Worm (Caenorhabditis elegans) whole organism, late embryonic: ENCODE measurements around the gene K05F1.8.

Experiments
- C08G9.2 ChIP-seq: sonication (generic microtip); optimal IDR thresholded peaks from 2 replicates; lab custom pipeline; 2016; ENCODE audit warnings: mild to moderate bottlenecking, missing genetic modification characterization, moderate library complexity, missing compliant biosample characterization
- F13H6.1 ChIP-seq: sonication (generic microtip); optimal IDR thresholded peaks from 2 replicates; lab custom pipeline; 2016; ENCODE audit warnings: missing genetic modification characterization, missing compliant biosample characterization
- K02D7.2 ChIP-seq: sonication (generic microtip); optimal IDR thresholded peaks from 2 replicates; lab custom pipeline; 2017; ENCODE audit warnings: mild to moderate bottlenecking, missing genetic modification characterization, missing compliant biosample characterization
- K09A11.1 ChIP-seq: sonication (generic microtip); optimal IDR thresholded peaks from 2 replicates; lab custom pipeline; 2017; ENCODE audit warnings: antibody characterized with exemption, mild to moderate bottlenecking, missing genetic modification characterization, missing compliant biosample characterization; ENCODE audit not compliant: insufficient read depth
- T23F11.4 ChIP-seq: fragments of 200-800 bp; sonication (Bioruptor generic); optimal IDR thresholded peaks from 2 replicates; lab custom pipeline; 2018; ENCODE audit warnings: mild to moderate bottlenecking, missing genetic modification characterization, missing compliant biosample characterization
- Y22D7AL.16 ChIP-seq: sonication (generic microtip); optimal IDR thresholded peaks from 2 replicates; lab custom pipeline; 2016; ENCODE audit warnings: missing genetic modification characterization, missing compliant biosample characterization
- ama-1 ChIP-seq: fragments of 150-350 bp; optimal IDR thresholded peaks from 2 replicates; lab custom pipeline; 2014
- ceh-14 ChIP-seq: sonication (generic microtip); optimal IDR thresholded peaks from 2 replicates; lab custom pipeline; 2016; ENCODE audit warnings: missing genotype, missing genetic modification characterization, missing compliant biosample characterization
- ceh-18 ChIP-seq: sonication (generic microtip); optimal IDR thresholded peaks from 2 replicates; lab custom pipeline; 2016; ENCODE audit warnings: missing genetic modification characterization, missing compliant biosample characterization
- ceh-22 ChIP-seq: sonication (generic microtip); optimal IDR thresholded peaks from 2 replicates; lab custom pipeline; 2017; ENCODE audit warnings: missing biosample characterization, missing genetic modification characterization
- ceh-30 ChIP-seq: fragments of 150-350 bp; optimal IDR thresholded peaks from 2 replicates; lab custom pipeline; 2014; ENCODE audit warnings: missing biosample characterization, missing genetic modification characterization
- ceh-31 ChIP-seq: sonication (generic microtip); optimal IDR thresholded peaks from 2 replicates; lab custom pipeline; 2016; ENCODE audit warnings: missing genetic modification characterization, missing compliant biosample characterization
- ceh-45 ChIP-seq: fragments of 200-800 bp; sonication (Bioruptor generic); IDR thresholded peaks from 2 replicates; pipeline ENCODE4 v1.3.6; 2022; ENCODE audit warnings: missing genetic modification reagents, missing genetic modification characterization, missing compliant biosample characterization
- ceh-48 ChIP-seq: sonication (generic microtip); optimal IDR thresholded peaks from 2 replicates; lab custom pipeline; 2016; ENCODE audit warnings: missing genetic modification characterization, inconsistent platforms, missing compliant biosample characterization
- ceh-6 ChIP-seq: fragments of 200-800 bp; sonication (Bioruptor generic); optimal IDR thresholded peaks from 2 replicates; lab custom pipeline; 2018; ENCODE audit warnings: mild to moderate bottlenecking, missing genetic modification characterization, missing compliant biosample characterization
- ceh-9 ChIP-seq: sonication (generic microtip); optimal IDR thresholded peaks from 2 replicates; lab custom pipeline; 2016; ENCODE audit warnings: mild to moderate bottlenecking, missing genetic modification characterization, inconsistent platforms, missing compliant biosample characterization
- dmd-4 ChIP-seq: sonication (generic microtip); optimal IDR thresholded peaks from 2 replicates; lab custom pipeline; 2016; ENCODE audit warnings: borderline replicate concordance, missing genetic modification characterization, missing compliant biosample characterization
- dve-1 ChIP-seq: sonication (generic microtip); optimal IDR thresholded peaks from 2 replicates; lab custom pipeline; 2017; ENCODE audit warnings: antibody characterized with exemption, mild to moderate bottlenecking, missing genetic modification characterization, missing compliant biosample characterization
- ets-4 ChIP-seq: sonication (generic microtip); optimal IDR thresholded peaks from 2 replicates; lab custom pipeline; 2016; ENCODE audit warnings: missing genetic modification characterization, missing compliant biosample characterization
- eyg-1 ChIP-seq: sonication (generic microtip); optimal IDR thresholded peaks from 2 replicates; lab custom pipeline; 2016; ENCODE audit warnings: missing genotype, missing genetic modification characterization, missing compliant biosample characterization
- fkh-10 ChIP-seq: fragments of 150-350 bp; optimal IDR thresholded peaks from 2 replicates; lab custom pipeline; 2014; ENCODE audit warnings: missing biosample characterization, missing genetic modification reagents, missing genetic modification characterization
- fkh-6 ChIP-seq: sonication (generic microtip); optimal IDR thresholded peaks from 2 replicates; lab custom pipeline; 2016; ENCODE audit warnings: missing genetic modification characterization, missing compliant biosample characterization
- hlh-13 ChIP-seq: fragments of 200-800 bp; sonication (Bioruptor generic); optimal IDR thresholded peaks from 2 replicates; lab custom pipeline; 2018; ENCODE audit warnings: mild to moderate bottlenecking, missing genetic modification characterization, missing compliant biosample characterization
- hlh-30 ChIP-seq: sonication (generic microtip); optimal IDR thresholded peaks from 2 replicates; lab custom pipeline; 2017; ENCODE audit warnings: antibody characterized with exemption, missing genetic modification characterization, missing compliant biosample characterization; ENCODE audit not compliant: insufficient read depth
- hlh-6 ChIP-seq: sonication (generic microtip); optimal IDR thresholded peaks from 2 replicates; lab custom pipeline; 2016; ENCODE audit warnings: missing genotype, missing genetic modification characterization, missing compliant biosample characterization
- lim-6 ChIP-seq: sonication (generic microtip); optimal IDR thresholded peaks from 2 replicates; lab custom pipeline; 2016; ENCODE audit warnings: missing genetic modification characterization, missing compliant biosample characterization
- lin-11 ChIP-seq: fragments of 200-800 bp; sonication (Bioruptor generic); optimal IDR thresholded peaks from 2 replicates; lab custom pipeline; 2018; ENCODE audit warnings: mild to moderate bottlenecking, missing genetic modification characterization, missing compliant biosample characterization
- madf-2 ChIP-seq: sonication (generic microtip); optimal IDR thresholded peaks from 2 replicates; lab custom pipeline; 2017; ENCODE audit warnings: missing genetic modification characterization, missing compliant biosample characterization
- mec-3 ChIP-seq: sonication (generic microtip); optimal IDR thresholded peaks from 2 replicates; lab custom pipeline; 2016; ENCODE audit warnings: borderline replicate concordance, missing genetic modification characterization, missing compliant biosample characterization
- nfya-1 ChIP-seq: sonication (generic microtip); optimal IDR thresholded peaks from 2 replicates; lab custom pipeline; 2017; ENCODE audit warnings: missing genetic modification characterization, mild to moderate bottlenecking, missing compliant biosample characterization, antibody characterized with exemption, moderate library complexity
- nhr-11 ChIP-seq: fragments of 150-350 bp; optimal IDR thresholded peaks from 2 replicates; lab custom pipeline; 2014; ENCODE audit warnings: missing biosample characterization, missing genetic modification characterization
- npax-4 ChIP-seq: sonication (generic microtip); optimal IDR thresholded peaks from 2 replicates; lab custom pipeline; 2016; ENCODE audit warnings: missing genetic modification characterization, missing compliant biosample characterization
- pax-1 ChIP-seq: fragments of 150-350 bp; optimal IDR thresholded peaks from 2 replicates; lab custom pipeline; 2014; ENCODE audit warnings: missing biosample characterization, missing genetic modification characterization
- pha-2 ChIP-seq: sonication (generic microtip); optimal IDR thresholded peaks from 2 replicates; lab custom pipeline; 2017; ENCODE audit warnings: mild to moderate bottlenecking, missing genetic modification characterization, missing compliant biosample characterization
- pha-4 ChIP-seq: fragments of 150-350 bp; optimal IDR thresholded peaks from 2 replicates; lab custom pipeline; 2018; ENCODE audit warnings: missing biosample characterization, missing genetic modification reagents, missing genetic modification characterization
- pqm-1 ChIP-seq: sonication (generic microtip); optimal IDR thresholded peaks from 2 replicates; lab custom pipeline; 2016; ENCODE audit warnings: missing genetic modification characterization, missing compliant biosample characterization
- pros-1 ChIP-seq: fragments of 150-350 bp; optimal IDR thresholded peaks from 2 replicates; lab custom pipeline; 2014; ENCODE audit warnings: missing biosample characterization, missing genetic modification reagents, missing genetic modification characterization
- sdc-2 ChIP-seq: sonication (generic microtip); optimal IDR thresholded peaks from 2 replicates; lab custom pipeline; 2016; ENCODE audit warnings: missing genotype, missing genetic modification characterization, missing compliant biosample characterization
- syd-9 ChIP-seq: sonication (generic microtip); optimal IDR thresholded peaks from 2 replicates; lab custom pipeline; 2016; ENCODE audit warnings: mild to moderate bottlenecking, missing genetic modification characterization, moderate library complexity, missing compliant biosample characterization
- tbx-2 ChIP-seq: sonication (generic microtip); optimal IDR thresholded peaks from 2 replicates; lab custom pipeline; 2016; ENCODE audit warnings: missing genetic modification characterization, missing compliant biosample characterization
- ttx-3 ChIP-seq: sonication (generic microtip); optimal IDR thresholded peaks from 2 replicates; lab custom pipeline; 2016; ENCODE audit warnings: missing genetic modification reagents, missing genetic modification characterization, missing compliant biosample characterization
- unc-3 ChIP-seq, 2 experiments: fragments of 200-800 bp in 1 of 2; sonication (Bioruptor generic) in 1 of 2; sonication (generic microtip) in 1 of 2; conservative IDR thresholded peaks in 1 of 2; optimal IDR thresholded peaks in 1 of 2; 2 replicates each; pipeline versions ENCODE4 v1.3.6 to Lab custom; 2016 to 2022; ENCODE audit warnings: missing compliant biosample characterization in 2 of 2, missing genetic modification characterization in 2 of 2, missing genetic modification reagents in 1 of 2
- unc-42 ChIP-seq: sonication (generic microtip); optimal IDR thresholded peaks from 2 replicates; lab custom pipeline; 2016; ENCODE audit warnings: missing genotype, missing genetic modification characterization, missing compliant biosample characterization
- unc-55 ChIP-seq: sonication (generic microtip); optimal IDR thresholded peaks from 2 replicates; lab custom pipeline; 2017; ENCODE audit warnings: missing biosample characterization, missing genetic modification reagents, missing genetic modification characterization
- ztf-16 ChIP-seq: sonication (generic microtip); optimal IDR thresholded peaks from 2 replicates; lab custom pipeline; 2017; ENCODE audit warnings: missing genetic modification characterization, missing compliant biosample characterization

The K05F1.8 gene

ce11 chrII:5836153-5836719 is 36.8 kb upstream of the K05F1.8 start, which contains the start of gene fzo-1 (continued):
- TF ChIP-seq hlh-13 (GFP tag; lab: Kevin White, UChicago), result no peak
- peak; percentile 23 for TF ChIP-seq ceh-48 (tag; lab: Kevin White, UChicago)
- TF ChIP-seq pros-1, result no peak
- TF ChIP-seq hlh-6 (tag; lab: Kevin White, UChicago), result no peak
- no peak for TF ChIP-seq K02D7.2 (tag; lab: Kevin White, UChicago)
- no peak for TF ChIP-seq unc-3 (GFP tag; conservative IDR thresholded peaks at IDR 0.05; lab: Robert Waterston, UW)
- TF ChIP-seq unc-3 (tag; optimal IDR thresholded peaks at IDR 0.05; lab: Kevin White, UChicago), result peak; percentile 74
- no peak for TF ChIP-seq lin-11 (tag; lab: Kevin White, UChicago)
- TF ChIP-seq hlh-30 (tag; lab: Kevin White, UChicago), result no peak
- peak; percentile 71 for TF ChIP-seq unc-42 (tag; lab: Kevin White, UChicago)
- TF ChIP-seq T23F11.4 (GFP tag; lab: Kevin White, UChicago), result no peak
- TF ChIP-seq ceh-18 (tag; lab: Kevin White, UChicago), result peak; percentile 28
- no peak for TF ChIP-seq ceh-45
- TF ChIP-seq pha-4 (tag; lab: Kevin White, UChicago), result no peak
- TF ChIP-seq fkh-6 (tag; lab: Kevin White, UChicago), result peak; percentile 60
- TF ChIP-seq unc-55, result no peak
- TF ChIP-seq pax-1 (tag; lab: Kevin White, UChicago), result peak; percentile 49
- no peak for TF ChIP-seq ttx-3
- TF ChIP-seq ceh-9 (tag; lab: Kevin White, UChicago), result no peak
- TF ChIP-seq F13H6.1, result peak; percentile 80
- no peak for TF ChIP-seq nhr-11 (tag; lab: Kevin White, UChicago)
- peak; percentile 92 for TF ChIP-seq ets-4 (tag; lab: Kevin White, UChicago)
- TF ChIP-seq syd-9 (tag; lab: Kevin White, UChicago), result peak; percentile 16
- peak; percentile 40 for TF ChIP-seq mec-3 (tag; lab: Kevin White, UChicago)
- no peak for TF ChIP-seq madf-2 (tag; lab: Kevin White, UChicago)
- peak; percentile 90 for TF ChIP-seq C08G9.2 (tag; lab: Kevin White, UChicago)
- peak; percentile 54 for TF ChIP-seq pha-2 (tag; lab: Kevin White, UChicago)
- peak; percentile 68 for TF ChIP-seq sdc-2
- peak; percentile 16 for TF ChIP-seq npax-4 (tag; lab: Kevin White, UChicago)
- no peak for TF ChIP-seq fkh-10 (GFP tag; lab: Kevin White, UChicago)
- TF ChIP-seq K09A11.1 (tag; lab: Kevin White, UChicago), result no peak
- peak; percentile 95 for TF ChIP-seq tbx-2
- peak; percentile 99 for TF ChIP-seq ceh-31
- no peak for TF ChIP-seq dve-1
- peak; percentile 86 for TF ChIP-seq lim-6 (tag; lab: Kevin White, UChicago)
- TF ChIP-seq ceh-22, result no peak
- no peak for TF ChIP-seq ceh-30 (tag; lab: Kevin White, UChicago)
- TF ChIP-seq ceh-6, result no peak
- TF ChIP-seq ama-1, result no peak
- no peak for TF ChIP-seq Y22D7AL.16 (tag; lab: Kevin White, UChicago)
- TF ChIP-seq ceh-14 (tag; lab: Kevin White, UChicago), result peak; percentile 88
- TF ChIP-seq ztf-16, result peak; percentile 68
- peak; percentile 67 for TF ChIP-seq eyg-1 (tag; lab: Kevin White, UChicago)
- peak; percentile 74 for TF ChIP-seq pqm-1 (tag; lab: Kevin White, UChicago)
- TF ChIP-seq nfya-1 (tag; lab: Kevin White, UChicago), result no peak
- TF ChIP-seq dmd-4 (tag; lab: Kevin White, UChicago), result peak; percentile 36
